Worm (Caenorhabditis elegans): ENCODE measurements around the gene F22H10.2.

- no peak for TF ChIP-seq unc-130 (GFP tag; optimal IDR thresholded peaks at IDR 0.05)
- TF ChIP-seq ceh-79 (tag; optimal IDR thresholded peaks at IDR 0.05), result no peak
- TF ChIP-seq hlh-26 (GFP tag; conservative IDR thresholded peaks at IDR 0.05), result no peak
- TF ChIP-seq F39B2.1 (GFP tag; IDR thresholded peaks at IDR 0.05), result no peak
- TF ChIP-seq ztf-25 (GFP tag; IDR thresholded peaks at IDR 0.05), result no peak
- TF ChIP-seq snpc-1.3 (tag; optimal IDR thresholded peaks at IDR 0.05; ENCODE audit: insufficient read depth), result no peak
- no peak for TF ChIP-seq nhr-90 (tag; optimal IDR thresholded peaks at IDR 0.05)
- TF ChIP-seq zim-3 (tag; optimal IDR thresholded peaks at IDR 0.05), result no peak
- TF ChIP-seq ama-1 (optimal IDR thresholded peaks at IDR 0.05), result no peak
- no peak for TF ChIP-seq ama-1 (GFP tag; optimal IDR thresholded peaks at IDR 0.05)
- no peak for TF ChIP-seq ceh-100 (GFP tag; IDR thresholded peaks at IDR 0.05)
- TF ChIP-seq bed-1 (GFP tag; IDR thresholded peaks at IDR 0.05), result no peak
- TF ChIP-seq athp-1 (tag; optimal IDR thresholded peaks at IDR 0.05), result no peak
- no peak for TF ChIP-seq B0019.2 (GFP tag; conservative IDR thresholded peaks at IDR 0.05)
Measured at ce11 chrX:16691045-16691444, 11.7 kb downstream of the F22H10.2 start, which contains the start of gene F22H10.6.
